Worm (Caenorhabditis elegans) whole organism, midembryonic: ENCODE data around the gene C18A11.4.

Source experiments
- T22C8.4 ChIP-seq: fragments of 200-800 bp; sonication (Bioruptor generic); IDR thresholded peaks from 2 replicates; pipeline ENCODE4 v1.3.6; 2022; ENCODE audit warnings: missing genetic modification characterization, missing compliant biosample characterization
- cog-1 ChIP-seq: sonication (generic microtip); optimal IDR thresholded peaks from 2 replicates; lab custom pipeline; 2016; ENCODE audit warnings: missing genetic modification characterization, missing compliant biosample characterization
- flt-1 ChIP-seq: fragments of 200-800 bp; sonication (Bioruptor generic); IDR thresholded peaks from 2 replicates; pipeline ENCODE4 v1.3.6; 2022; ENCODE audit warnings: missing genetic modification characterization, missing compliant biosample characterization
- med-1 ChIP-seq: sonication (generic microtip); optimal IDR thresholded peaks from 2 replicates; lab custom pipeline; 2017; ENCODE audit warnings: missing genetic modification characterization, mild to moderate bottlenecking, missing compliant biosample characterization, antibody characterized with exemption, missing genetic modification reagents; ENCODE audit not compliant: insufficient read depth

- TF ChIP-seq flt-1 (GFP tag; lab: Robert Waterston, UW), result no peak
- no peak for TF ChIP-seq med-1 (GFP tag; lab: Kevin White, UChicago)
- TF ChIP-seq cog-1 (tag; lab: Kevin White, UChicago), result no peak
- TF ChIP-seq T22C8.4, result no peak
Observed at ce11 chrX:8015889-8016288, 29.4 kb upstream of the C18A11.4 start.
